Fruit fly (Drosophila melanogaster) whole organism, embryonic: ENCODE data around the gene CG33298.

Experiments
- CG10321 ChIP-seq: fragments of 200-800 bp; sonication (Bioruptor generic); IDR thresholded peaks from 2 replicates; pipeline ENCODE4 v1.3.6; 2022; ENCODE audit warnings: missing biosample characterization, missing genetic modification characterization
- CG10543 ChIP-seq: fragments of 200-800 bp; sonication (Bioruptor generic); optimal IDR thresholded peaks from 3 replicates; lab custom pipeline; 2017; ENCODE audit warnings: missing biosample characterization, mild to moderate bottlenecking, missing genetic modification characterization, moderate library complexity
- CG10565 ChIP-seq: fragments of 200-800 bp; sonication (Bioruptor generic); optimal IDR thresholded peaks from 3 replicates; lab custom pipeline; 2016; ENCODE audit warnings: missing biosample characterization, mild to moderate bottlenecking, missing genetic modification characterization
- CG12659 ChIP-seq: fragments of 200-800 bp; sonication (Bioruptor generic); optimal IDR thresholded peaks from 3 replicates; lab custom pipeline; 2017; ENCODE audit warnings: mild to moderate bottlenecking, missing biosample characterization, missing genetic modification reagents, missing genetic modification characterization
- CG15696 ChIP-seq: fragments of 200-800 bp; sonication (Bioruptor generic); optimal IDR thresholded peaks from 2 replicates; lab custom pipeline; 2019; ENCODE audit warnings: missing biosample characterization, mild to moderate bottlenecking, missing genetic modification characterization, moderate library complexity
- CG17186 ChIP-seq: fragments of 200-800 bp; sonication (Bioruptor generic); optimal IDR thresholded peaks from 3 replicates; lab custom pipeline; 2017; ENCODE audit warnings: missing biosample characterization, missing genetic modification reagents, missing genetic modification characterization
- CG17912 ChIP-seq: fragments of 200-800 bp; sonication (Bioruptor generic); optimal IDR thresholded peaks from 2 replicates; lab custom pipeline; 2018; ENCODE audit warnings: missing biosample characterization, mild to moderate bottlenecking, missing genetic modification characterization
- CG18262 ChIP-seq: fragments of 200-800 bp; optimal IDR thresholded peaks from 3 replicates; lab custom pipeline; 2019; ENCODE audit warnings: missing biosample characterization, mild to moderate bottlenecking, missing genetic modification characterization, moderate library complexity
- CG2199 ChIP-seq: fragments of 200-800 bp; sonication (Bioruptor generic); IDR thresholded peaks from 3 replicates; pipeline ENCODE4 v1.3.6; 2022; ENCODE audit warnings: missing biosample characterization, missing genetic modification characterization
- CG31365 ChIP-seq: fragments of 200-800 bp; sonication (Bioruptor generic); optimal IDR thresholded peaks from 2 replicates; lab custom pipeline; 2018; ENCODE audit warnings: missing biosample characterization, mild to moderate bottlenecking, missing genetic modification characterization
- CG34224 ChIP-seq: fragments of 200-800 bp; sonication (Bioruptor generic); IDR thresholded peaks from 3 replicates; pipeline ENCODE4 v1.3.6; 2022; ENCODE audit warnings: missing biosample characterization, missing genetic modification characterization; ENCODE audit not compliant: partially characterized antibody
- CG34376 ChIP-seq: fragments of 200-800 bp; sonication (Bioruptor generic); optimal IDR thresholded peaks from 2 replicates; lab custom pipeline; 2018; ENCODE audit warnings: missing biosample characterization, mild to moderate bottlenecking, missing genetic modification characterization
- CG6254 ChIP-seq: fragments of 200-800 bp; sonication (Bioruptor generic); optimal IDR thresholded peaks from 3 replicates; lab custom pipeline; 2017; ENCODE audit warnings: mild to moderate bottlenecking, missing biosample characterization, missing genetic modification reagents, missing genetic modification characterization
- CG7963 ChIP-seq: fragments of 200-800 bp; sonication (Bioruptor generic); IDR thresholded peaks from 3 replicates; pipeline ENCODE4 v1.3.6; 2022; ENCODE audit warnings: missing biosample characterization, missing genetic modification characterization; ENCODE audit not compliant: partially characterized antibody
- CG8290 ChIP-seq, 3 experiments: fragments of 200-800 bp; sonication (Bioruptor generic); optimal IDR thresholded peaks; 2 replicates each; lab custom pipeline; 2016 to 2019; ENCODE audit warnings: missing biosample characterization in 3 of 3, missing genetic modification characterization in 3 of 3, mild to moderate bottlenecking in 2 of 3, moderate library complexity in 1 of 3
- Dref ChIP-seq: fragments of 200-800 bp; sonication (Bioruptor generic); IDR thresholded peaks from 2 replicates; pipeline ENCODE4 v1.3.6; 2022; ENCODE audit warnings: missing biosample characterization, missing genetic modification characterization
- Fer1 ChIP-seq: fragments of 200-800 bp; sonication (Bioruptor generic); optimal IDR thresholded peaks from 2 replicates; lab custom pipeline; 2017; ENCODE audit warnings: missing biosample characterization, mild to moderate bottlenecking, missing genetic modification characterization
- HLH4C ChIP-seq: fragments of 200-800 bp; sonication (Bioruptor generic); IDR thresholded peaks from 3 replicates; pipeline ENCODE4 v1.3.6; 2022; ENCODE audit warnings: missing biosample characterization, missing genetic modification characterization; ENCODE audit not compliant: partially characterized antibody
- Hr51 ChIP-seq, 2 experiments: fragments of 200-800 bp; sonication (Bioruptor generic); optimal IDR thresholded peaks; 2 replicates in 1 of 2; 3 replicates in 1 of 2; lab custom pipeline; 2016 to 2018; ENCODE audit warnings: missing biosample characterization in 2 of 2, missing genetic modification characterization in 2 of 2, mild to moderate bottlenecking in 1 of 2, moderate library complexity in 1 of 2
- Max ChIP-seq: fragments of 200-800 bp; sonication (Bioruptor generic); optimal IDR thresholded peaks from 2 replicates; lab custom pipeline; 2016; ENCODE audit warnings: missing biosample characterization, mild to moderate bottlenecking, missing genetic modification characterization
- Mrtf ChIP-seq: fragments of 200-800 bp; sonication (Bioruptor generic); IDR thresholded peaks from 3 replicates; pipeline ENCODE4 v1.3.6; 2022; ENCODE audit warnings: missing biosample characterization, missing genetic modification characterization
- Myb ChIP-seq: fragments of 200-800 bp; sonication (Bioruptor generic); optimal IDR thresholded peaks from 2 replicates; lab custom pipeline; 2016; ENCODE audit warnings: missing biosample characterization, missing genetic modification characterization
- NC2β ChIP-seq: fragments of 200-800 bp; sonication (Bioruptor generic); optimal IDR thresholded peaks from 2 replicates; lab custom pipeline; 2016; ENCODE audit warnings: missing biosample characterization, missing genetic modification characterization
- Oaz ChIP-seq: fragments of 200-800 bp; sonication (Bioruptor generic); IDR thresholded peaks from 2 replicates; pipeline ENCODE4 v1.3.6; 2022; ENCODE audit warnings: missing biosample characterization, missing genetic modification characterization
- TFAM ChIP-seq: fragments of 200-800 bp; sonication (Bioruptor generic); optimal IDR thresholded peaks from 2 replicates; lab custom pipeline; 2017; ENCODE audit warnings: missing biosample characterization, missing genetic modification characterization, inconsistent platforms
- cas ChIP-seq: fragments of 200-800 bp; sonication (Bioruptor generic); IDR thresholded peaks from 2 replicates; pipeline ENCODE4 v1.3.6; 2022; ENCODE audit warnings: missing biosample characterization, missing genetic modification characterization
- dimm ChIP-seq: fragments of 200-800 bp; sonication (Bioruptor generic); IDR thresholded peaks from 2 replicates; pipeline ENCODE4 v1.3.6; 2022; ENCODE audit warnings: missing biosample characterization, missing genetic modification characterization
- exex ChIP-seq: fragments of 200-800 bp; sonication (Bioruptor generic); optimal IDR thresholded peaks from 4 replicates; lab custom pipeline; 2018; ENCODE audit warnings: missing biosample characterization, mild to moderate bottlenecking, missing genetic modification characterization, moderate library complexity
- ftz-f1 ChIP-seq: fragments of 200-800 bp; sonication (Bioruptor generic); optimal IDR thresholded peaks from 2 replicates; lab custom pipeline; 2016; ENCODE audit warnings: missing biosample characterization, missing genetic modification characterization
- gce ChIP-seq: fragments of 200-800 bp; sonication (Bioruptor generic); IDR thresholded peaks from 3 replicates; pipeline ENCODE4 v1.3.6; 2022; ENCODE audit warnings: missing biosample characterization, missing genetic modification characterization
- gem ChIP-seq: fragments of 200-800 bp; sonication (Bioruptor generic); optimal IDR thresholded peaks from 2 replicates; lab custom pipeline; 2019; ENCODE audit warnings: missing biosample characterization, mild to moderate bottlenecking, missing genetic modification characterization, moderate library complexity
- grn ChIP-seq: fragments of 200-800 bp; sonication (Bioruptor generic); optimal IDR thresholded peaks from 3 replicates; lab custom pipeline; 2017; ENCODE audit warnings: missing biosample characterization, missing genetic modification characterization
- gsb-n ChIP-seq: fragments of 200-800 bp; sonication (Bioruptor generic); optimal IDR thresholded peaks from 3 replicates; lab custom pipeline; 2018; ENCODE audit warnings: missing biosample characterization, mild to moderate bottlenecking, missing genetic modification characterization
- hkb ChIP-seq, 2 experiments: fragments of 200-800 bp in 1 of 2; fragments of >200 bp in 1 of 2; sonication (Bioruptor generic) in 1 of 2; IDR thresholded peaks in 1 of 2; optimal IDR thresholded peaks in 1 of 2; 2 replicates each; pipeline versions ENCODE4 v1.3.6 to Lab custom; 2017 to 2022; ENCODE audit warnings: missing biosample characterization in 1 of 2, missing genetic modification characterization in 1 of 2
- kni ChIP-seq: fragments of 200-800 bp; sonication (Bioruptor generic); optimal IDR thresholded peaks from 3 replicates; lab custom pipeline; 2017; ENCODE audit warnings: mild to moderate bottlenecking, missing biosample characterization, missing genetic modification reagents, missing genetic modification characterization
- knrl ChIP-seq: fragments of 200-800 bp; sonication (Bioruptor generic); IDR thresholded peaks from 3 replicates; pipeline ENCODE4 v1.3.6; 2022; ENCODE audit warnings: missing biosample characterization, missing genetic modification characterization; ENCODE audit not compliant: partially characterized antibody
- lab ChIP-seq: fragments of 200-800 bp; sonication (Bioruptor generic); optimal IDR thresholded peaks from 3 replicates; lab custom pipeline; 2017; ENCODE audit warnings: missing biosample characterization, missing genetic modification characterization, mild to moderate bottlenecking, moderate library complexity, missing genetic modification reagents
- mld ChIP-seq: fragments of 200-800 bp; sonication (Bioruptor generic); IDR thresholded peaks from 3 replicates; pipeline ENCODE4 v1.3.6; 2022; ENCODE audit warnings: missing biosample characterization, missing genetic modification characterization; ENCODE audit not compliant: partially characterized antibody
- onecut ChIP-seq: fragments of 200-800 bp; sonication (Bioruptor generic); IDR thresholded peaks from 2 replicates; pipeline ENCODE4 v1.3.6; 2022; ENCODE audit warnings: missing biosample characterization, missing genetic modification characterization
- pzg ChIP-seq: fragments of 200-800 bp; sonication (Bioruptor generic); optimal IDR thresholded peaks from 3 replicates; lab custom pipeline; 2018; ENCODE audit warnings: missing biosample characterization, mild to moderate bottlenecking, missing genetic modification characterization, moderate library complexity
- rib ChIP-seq: fragments of 200-800 bp; sonication (Bioruptor generic); IDR thresholded peaks from 2 replicates; pipeline ENCODE4 v1.3.6; 2022; ENCODE audit warnings: missing biosample characterization, missing genetic modification characterization
- sens ChIP-seq: fragments of 200-800 bp; sonication (Bioruptor generic); peaks from one replicate; lab custom pipeline; 2016; ENCODE audit warnings: missing biosample characterization, missing genetic modification characterization
- slbo ChIP-seq: fragments of 200-800 bp; sonication (Bioruptor generic); IDR thresholded peaks from 2 replicates; pipeline ENCODE4 v1.3.6; 2022; ENCODE audit warnings: missing biosample characterization, missing genetic modification characterization
- sug ChIP-seq: fragments of 200-800 bp; optimal IDR thresholded peaks from 2 replicates; lab custom pipeline; 2019; ENCODE audit warnings: missing biosample characterization, mild to moderate bottlenecking, missing genetic modification characterization, moderate library complexity
- tio ChIP-seq: fragments of 200-800 bp; sonication (Bioruptor generic); optimal IDR thresholded peaks from 2 replicates; lab custom pipeline; 2017; ENCODE audit warnings: missing biosample characterization, missing genetic modification characterization, inconsistent platforms
- tll ChIP-seq, 2 experiments: fragments of 200-800 bp in 1 of 2; fragments of >200 bp in 1 of 2; sonication (Bioruptor generic) in 1 of 2; optimal IDR thresholded peaks; 2 replicates each; lab custom pipeline; 2017 to 2019; ENCODE audit warnings: missing biosample characterization in 2 of 2, missing genetic modification characterization in 2 of 2, mild to moderate bottlenecking in 1 of 2, moderate library complexity in 1 of 2
- twi ChIP-seq: fragments of 200-800 bp; optimal IDR thresholded peaks from 2 replicates; lab custom pipeline; 2019; ENCODE audit warnings: missing biosample characterization, mild to moderate bottlenecking, missing genetic modification characterization, moderate library complexity
- zen ChIP-seq: fragments of 200-800 bp; sonication (Bioruptor generic); optimal IDR thresholded peaks from 3 replicates; lab custom pipeline; 2018; ENCODE audit warnings: missing biosample characterization, mild to moderate bottlenecking, missing genetic modification characterization, moderate library complexity

Gene CG33298

DNA sequence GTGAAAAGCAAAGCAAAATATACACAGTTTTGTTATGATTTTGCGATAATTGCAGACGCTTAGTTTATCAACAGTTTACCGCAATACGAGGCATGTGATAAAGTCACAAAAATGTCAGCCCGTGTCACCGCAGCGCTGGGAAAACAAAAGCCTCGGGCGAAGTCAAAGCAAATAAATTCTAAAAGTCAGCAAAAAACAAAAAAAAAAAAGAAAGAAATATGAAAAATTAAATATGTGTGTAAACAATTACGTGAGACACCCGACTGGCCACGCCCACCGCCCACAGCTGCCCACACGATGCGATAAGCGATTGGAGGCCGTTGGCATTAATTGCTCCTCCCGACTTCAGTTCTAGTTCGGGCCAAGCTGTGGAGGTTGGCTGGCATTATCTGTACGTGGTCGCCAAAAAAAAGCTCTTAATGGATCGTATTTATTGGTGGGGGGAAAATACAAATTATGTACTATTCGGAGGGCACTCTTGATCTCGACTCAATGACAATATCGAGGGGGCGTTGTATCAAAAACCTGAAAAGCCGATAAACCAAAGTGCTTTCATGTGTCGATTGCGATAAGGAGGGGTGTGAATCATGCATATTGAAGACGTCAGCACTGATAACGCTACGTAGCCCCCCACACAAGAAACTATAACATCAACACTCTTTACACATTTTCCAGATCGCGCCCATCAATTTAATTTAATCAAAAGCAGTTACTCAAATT, 35.7 kb upstream of the CG33298 start (continued):
- TF ChIP-seq tio (GFP tag; lab: Kevin White, UChicago) (no peak), CG31365 (tag; lab: Kevin White, UChicago) (no peak), CG34224 (GFP tag; lab: Robert Waterston, UW) (0 out of 3 replicates have a peak, but pooled peaks have one; percentile 10), dimm (no peak), ftz-f1 (GFP tag; lab: Kevin White, UChicago) (peak; percentile 75), cas (GFP tag; lab: Robert Waterston, UW) (no peak), gem (no peak), HLH4C (no peak), TFAM (GFP tag; lab: Kevin White, UChicago) (no peak), gce (GFP tag; lab: Robert Waterston, UW) (0 out of 3 replicates have a peak, but pooled peaks have one; percentile 23), pzg (GFP tag; lab: Kevin White, UChicago) (no peak), tll (GFP tag; optimal IDR thresholded peaks at IDR 0.05; lab: Kevin White, UChicago) (no peak), Max (GFP tag; lab: Kevin White, UChicago) (no peak), exex (tag; lab: Kevin White, UChicago) (peak; percentile 61), zen (tag; lab: Kevin White, UChicago) (no peak), CG10543 (peak; percentile 9), lab (peak; percentile 57), CG18262 (no peak), Myb (no peak), CG17186 (no peak), mld (GFP tag; lab: Robert Waterston, UW) (0 out of 3 replicates have a peak, but pooled peaks have one; percentile 35), CG17912 (GFP tag; lab: Kevin White, UChicago) (no peak), Oaz (GFP tag; lab: Robert Waterston, UW) (no peak), sens (GFP tag; lab: Kevin White, UChicago) (peak; percentile 51), CG34376 (GFP tag; lab: Kevin White, UChicago) (peak; percentile 74), sug (tag; lab: Kevin White, UChicago) (peak; percentile 77), CG12659 (GFP tag; lab: Kevin White, UChicago) (no peak), CG7963 (GFP tag; lab: Robert Waterston, UW) (no peak), Hr51 (GFP tag; optimal IDR thresholded peaks at IDR 0.05; lab: Kevin White, UChicago) (no peak), grn (GFP tag; lab: Kevin White, UChicago) (peak; percentile 64), CG10565 (GFP tag; lab: Kevin White, UChicago) (no peak), rib (GFP tag; lab: Robert Waterston, UW) (no peak), Dref (GFP tag; lab: Robert Waterston, UW) (no peak), CG10321 (GFP tag; lab: Robert Waterston, UW) (0 out of 2 replicates have a peak, but pooled peaks have one; percentile 11), CG6254 (GFP tag; lab: Kevin White, UChicago) (no peak)

dm6 chr2L:9460092-9460473, 35.2 kb upstream of the CG33298 start:
- TF ChIP-seq hkb (optimal IDR thresholded peaks at IDR 0.05; lab: Kevin White, UChicago): no peak
- TF ChIP-seq hkb (GFP tag; IDR thresholded peaks at IDR 0.05; lab: Robert Waterston, UW): peak; percentile 25; the same call in 1 of the 2 replicates
- 0 out of 3 replicates have a peak, but pooled peaks have one; percentile 27 for TF ChIP-seq CG34224 (GFP tag; lab: Robert Waterston, UW)
- TF ChIP-seq gsb-n (tag; lab: Kevin White, UChicago): peak; percentile 46
- peak; percentile 44; the same call in 1 of the 3 replicates for TF ChIP-seq knrl (GFP tag; lab: Robert Waterston, UW)
- 0 out of 2 replicates have a peak, but pooled peaks have one; percentile 20 for TF ChIP-seq slbo (GFP tag; lab: Robert Waterston, UW)
- peak; percentile 4 for TF ChIP-seq twi (tag; lab: Kevin White, UChicago)
- TF ChIP-seq Fer1 (GFP tag; lab: Kevin White, UChicago): no peak
- peak; percentile 82 for TF ChIP-seq onecut (GFP tag; lab: Robert Waterston, UW)
- TF ChIP-seq NC2β: no peak
- TF ChIP-seq CG2199: peak; percentile 65; the same call in 2 of the 3 replicates
- TF ChIP-seq Mrtf (GFP tag; lab: Robert Waterston, UW): no peak
- TF ChIP-seq kni (GFP tag; lab: Kevin White, UChicago): peak; percentile 81
- TF ChIP-seq CG8290 (GFP tag; optimal IDR thresholded peaks at IDR 0.05; lab: Kevin White, UChicago): peak; percentile 61
- no peak for TF ChIP-seq CG8290 (tag; optimal IDR thresholded peaks at IDR 0.05; lab: Kevin White, UChicago)
- no peak for TF ChIP-seq tio (GFP tag; lab: Kevin White, UChicago)
- TF ChIP-seq CG15696 (tag; lab: Kevin White, UChicago): no peak
